Worm (Caenorhabditis elegans) whole organism, L3 larva: ENCODE results near the gene pdf-1.

Experiments used
- R02D3.7 ChIP-seq: fragments of 150-350 bp; optimal IDR thresholded peaks from 2 replicates; lab custom pipeline; 2014; ENCODE audit warnings: missing biosample characterization, missing genetic modification characterization
- ZK546.5 ChIP-seq: sonication (generic microtip); optimal IDR thresholded peaks from 2 replicates; lab custom pipeline; 2017; ENCODE audit warnings: missing biosample characterization, missing genetic modification characterization
- ama-1 ChIP-seq: fragments of 150-350 bp; optimal IDR thresholded peaks from 2 replicates; lab custom pipeline; 2018
- ceh-28 ChIP-seq: fragments of 150-350 bp; optimal IDR thresholded peaks from 2 replicates; lab custom pipeline; 2014; ENCODE audit warnings: missing biosample characterization, missing genetic modification reagents, missing genetic modification characterization
- ceh-82 ChIP-seq: fragments of 150-350 bp; optimal IDR thresholded peaks from 2 replicates; lab custom pipeline; 2014; ENCODE audit warnings: missing biosample characterization, missing genetic modification characterization
- ceh-9 ChIP-seq: sonication (generic microtip); optimal IDR thresholded peaks from 2 replicates; lab custom pipeline; 2018; ENCODE audit warnings: missing biosample characterization, missing genetic modification characterization
- daf-12 ChIP-seq: fragments of 150-350 bp; optimal IDR thresholded peaks from 2 replicates; lab custom pipeline; 2014; ENCODE audit warnings: missing biosample characterization, missing genetic modification reagents, missing genetic modification characterization
- elt-1 ChIP-seq: fragments of 150-350 bp; optimal IDR thresholded peaks from 2 replicates; lab custom pipeline; 2014; ENCODE audit warnings: missing biosample characterization, missing genetic modification characterization
- elt-2 ChIP-seq: sonication (generic microtip); optimal IDR thresholded peaks from 2 replicates; lab custom pipeline; 2016; ENCODE audit warnings: missing genetic modification reagents, mild to moderate bottlenecking, missing genetic modification characterization, missing compliant biosample characterization
- elt-3 ChIP-seq, 3 experiments: fragments of 150-350 bp in 1 of 3; sonication (generic microtip) in 2 of 3; optimal IDR thresholded peaks; 2 replicates in 2 of 3; 4 replicates in 1 of 3; lab custom pipeline; 2014 to 2017; ENCODE audit warnings: missing biosample characterization in 3 of 3, missing genetic modification characterization in 3 of 3
- eor-1 ChIP-seq, 2 experiments: fragments of 150-350 bp; optimal IDR thresholded peaks; 2 replicates each; lab custom pipeline; 2014 to 2018; ENCODE audit warnings: missing biosample characterization in 2 of 2, missing genetic modification characterization in 2 of 2
- fkh-2 ChIP-seq: fragments of 150-350 bp; optimal IDR thresholded peaks from 2 replicates; lab custom pipeline; 2014; ENCODE audit warnings: missing biosample characterization, missing genetic modification reagents, missing genetic modification characterization
- fos-1 ChIP-seq: fragments of 150-350 bp; optimal IDR thresholded peaks from 2 replicates; lab custom pipeline; 2014; ENCODE audit warnings: missing biosample characterization, missing genetic modification characterization
- jun-1 ChIP-seq: fragments of 150-350 bp; optimal IDR thresholded peaks from 2 replicates; lab custom pipeline; 2014; ENCODE audit warnings: missing biosample characterization, missing genetic modification reagents, missing genetic modification characterization
- lin-15B ChIP-seq: fragments of 150-350 bp; optimal IDR thresholded peaks from 2 replicates; lab custom pipeline; 2014; ENCODE audit warnings: missing biosample characterization, missing genetic modification characterization
- lin-39 ChIP-seq: fragments of 150-350 bp; optimal IDR thresholded peaks from 2 replicates; lab custom pipeline; 2018; ENCODE audit warnings: missing biosample characterization, missing genetic modification reagents, missing genetic modification characterization
- mml-1 ChIP-seq: fragments of 150-350 bp; sonication (generic microtip); optimal IDR thresholded peaks from 3 replicates; lab custom pipeline; 2014; ENCODE audit warnings: missing biosample characterization, missing genetic modification characterization
- nfya-1 ChIP-seq: sonication (generic microtip); optimal IDR thresholded peaks from 2 replicates; lab custom pipeline; 2017; ENCODE audit warnings: missing genetic modification characterization, mild to moderate bottlenecking, missing compliant biosample characterization, antibody characterized with exemption, moderate library complexity; ENCODE audit not compliant: insufficient read depth
- nhr-11 ChIP-seq: fragments of 150-350 bp; optimal IDR thresholded peaks from 2 replicates; lab custom pipeline; 2014; ENCODE audit warnings: missing biosample characterization, missing genetic modification characterization
- nhr-23 ChIP-seq: fragments of 150-350 bp; optimal IDR thresholded peaks from 2 replicates; lab custom pipeline; 2014; ENCODE audit warnings: missing biosample characterization, missing genetic modification reagents, missing genetic modification characterization
- nhr-25 ChIP-seq: sonication (generic microtip); optimal IDR thresholded peaks from 2 replicates; lab custom pipeline; 2017; ENCODE audit warnings: missing biosample characterization, missing genetic modification characterization
- nhr-28 ChIP-seq: fragments of 150-350 bp; optimal IDR thresholded peaks from 2 replicates; lab custom pipeline; 2014; ENCODE audit warnings: missing biosample characterization, missing genetic modification characterization
- nhr-43 ChIP-seq: sonication (generic microtip); optimal IDR thresholded peaks from 2 replicates; lab custom pipeline; 2016; ENCODE audit warnings: mild to moderate bottlenecking, missing genetic modification characterization, missing compliant biosample characterization; ENCODE audit not compliant: poor library complexity, severe bottlenecking
- nhr-67 ChIP-seq: fragments of 150-350 bp; optimal IDR thresholded peaks from 2 replicates; lab custom pipeline; 2014; ENCODE audit warnings: missing biosample characterization, missing genetic modification characterization
- nhr-76 ChIP-seq: fragments of 150-350 bp; sonication (generic microtip); optimal IDR thresholded peaks from 5 replicates; lab custom pipeline; 2014; ENCODE audit warnings: missing biosample characterization, missing genetic modification characterization
- nhr-77 ChIP-seq: fragments of 150-350 bp; optimal IDR thresholded peaks from 2 replicates; lab custom pipeline; 2014; ENCODE audit warnings: missing biosample characterization, missing genetic modification characterization
- pha-4 ChIP-seq: fragments of 150-350 bp; optimal IDR thresholded peaks from 2 replicates; lab custom pipeline; 2014; ENCODE audit warnings: missing biosample characterization, missing genetic modification reagents, missing genetic modification characterization
- pqm-1 ChIP-seq: fragments of 150-350 bp; optimal IDR thresholded peaks from 2 replicates; lab custom pipeline; 2017; ENCODE audit warnings: missing biosample characterization, missing genetic modification characterization, inconsistent platforms
- sea-2 ChIP-seq: fragments of 150-350 bp; sonication (generic microtip); optimal IDR thresholded peaks from 4 replicates; lab custom pipeline; 2014; ENCODE audit warnings: missing biosample characterization, missing genetic modification reagents, missing genetic modification characterization
- skn-1 ChIP-seq: fragments of 150-350 bp; optimal IDR thresholded peaks from 2 replicates; lab custom pipeline; 2014; ENCODE audit warnings: missing biosample characterization, missing genetic modification characterization
- snpc-4 ChIP-seq: fragments of 150-350 bp; optimal IDR thresholded peaks from 2 replicates; lab custom pipeline; 2014; ENCODE audit warnings: missing biosample characterization, missing genetic modification characterization
- tbx-2 ChIP-seq: sonication (generic microtip); optimal IDR thresholded peaks from 2 replicates; lab custom pipeline; 2016; ENCODE audit warnings: mild to moderate bottlenecking, missing genetic modification characterization, missing compliant biosample characterization
- unc-39 ChIP-seq: sonication (generic microtip); optimal IDR thresholded peaks from 4 replicates; lab custom pipeline; 2017; ENCODE audit warnings: missing biosample characterization, missing genetic modification characterization
- unc-62 ChIP-seq: fragments of 150-350 bp; sonication (generic microtip); optimal IDR thresholded peaks from 4 replicates; lab custom pipeline; 2014; ENCODE audit warnings: missing biosample characterization, missing genetic modification reagents, missing genetic modification characterization
- zag-1 ChIP-seq: fragments of 150-350 bp; optimal IDR thresholded peaks from 2 replicates; lab custom pipeline; 2014; ENCODE audit warnings: missing biosample characterization, missing genetic modification characterization
- ztf-11 ChIP-seq: fragments of 150-350 bp; optimal IDR thresholded peaks from 2 replicates; lab custom pipeline; 2014; ENCODE audit warnings: missing biosample characterization, missing genetic modification characterization
- ztf-4 ChIP-seq: fragments of 150-350 bp; optimal IDR thresholded peaks from 2 replicates; lab custom pipeline; 2014; ENCODE audit warnings: missing biosample characterization, missing genetic modification characterization

The pdf-1 gene

DNA sequence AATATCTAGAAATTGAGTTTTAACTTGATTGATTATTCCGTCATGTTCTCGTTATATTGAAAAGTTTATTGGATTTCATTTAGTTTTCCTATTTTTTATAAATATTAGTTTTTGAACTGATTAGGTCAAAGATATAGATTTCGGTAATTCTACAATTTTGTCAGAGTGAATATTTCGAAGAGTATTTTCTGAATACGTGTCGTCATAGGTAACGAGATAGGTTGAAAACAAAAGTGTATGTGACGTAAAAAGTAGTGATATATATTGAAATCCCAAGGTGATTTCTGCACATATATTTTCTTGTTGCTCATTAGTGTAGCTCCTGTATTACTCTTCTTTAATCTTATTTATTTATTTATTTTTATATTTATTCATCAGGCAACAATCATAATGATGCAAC lies 31.5 kb downstream of the pdf-1 start, which contains the start of gene K04C2.7:
Gene K04C2.7 (plus strand): TSS at position 301 of the 400 bp plus-strand sequence.
- TF ChIP-seq ZK546.5 (tag; lab: Kevin White, UChicago) (no peak), fos-1 (tag; lab: Kevin White, UChicago) (no peak)

DNA sequence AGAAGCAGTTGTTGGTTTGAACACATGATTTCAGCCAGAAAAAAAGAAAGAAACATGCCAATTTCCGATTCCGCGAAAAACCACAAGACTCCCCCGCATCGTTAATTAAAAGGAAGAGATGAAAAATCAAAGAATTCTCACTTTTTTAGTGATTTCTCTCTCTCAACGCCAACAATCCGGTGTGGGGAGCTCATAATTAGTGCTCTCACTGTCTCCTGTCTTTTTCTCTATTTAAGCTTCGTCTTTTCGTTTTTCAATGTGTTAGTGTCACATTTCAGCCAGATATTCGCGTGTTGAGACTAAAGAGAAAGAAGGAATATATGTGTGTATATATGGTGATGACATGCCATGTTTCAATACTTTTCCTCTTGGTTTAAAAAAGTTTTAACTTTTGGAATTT lies 38.6 kb downstream of the pdf-1 start:
- TF ChIP-seq nhr-23 (tag; lab: Kevin White, UChicago) (no peak), tbx-2 (peak; percentile 21), nhr-77 (tag; lab: Kevin White, UChicago) (no peak), ceh-9 (tag; lab: Kevin White, UChicago) (no peak), skn-1 (tag; lab: Kevin White, UChicago) (no peak), lin-39 (tag; lab: Kevin White, UChicago) (no peak), nhr-43 (tag; lab: Kevin White, UChicago) (peak; percentile 21), pqm-1 (no peak), nhr-11 (peak; percentile 2), nfya-1 (tag; lab: Kevin White, UChicago) (peak; percentile 19), nhr-28 (tag; lab: Kevin White, UChicago) (no peak), zag-1 (no peak)

DNA sequence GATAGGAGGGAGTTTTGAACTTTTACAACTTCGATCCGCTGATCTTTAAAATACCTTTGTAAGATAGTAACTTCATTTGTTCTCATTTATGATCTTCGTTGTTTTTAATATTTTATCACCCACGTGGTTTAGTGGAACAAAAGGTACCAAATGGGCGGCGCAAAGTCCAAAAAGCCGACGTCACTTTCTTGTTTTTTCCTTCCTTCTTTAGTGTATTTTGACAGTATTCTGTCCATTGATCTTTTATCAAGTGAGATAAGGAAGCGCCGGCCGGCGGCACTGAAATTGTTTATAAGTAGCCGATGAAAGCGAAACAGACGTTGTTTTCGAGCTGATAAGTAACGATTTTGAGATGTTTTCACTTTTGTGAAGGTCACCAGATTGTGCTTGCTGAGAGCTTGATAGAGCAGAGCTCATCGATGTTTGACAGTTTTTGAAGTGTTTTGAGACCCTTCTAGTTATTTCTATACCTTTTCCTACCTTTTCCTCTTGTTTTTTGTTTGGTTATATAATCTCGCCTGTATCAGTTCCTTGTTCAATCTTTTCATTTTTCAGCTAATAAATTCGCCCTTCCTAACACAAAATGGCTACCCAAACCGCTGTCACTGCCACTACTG lies 39.6 kb downstream of the pdf-1 start, which contains the start of gene K04C2.3:
Gene K04C2.3 (plus strand): TSS at position 556 of the 617 bp plus-strand sequence.
- no peak for TF ChIP-seq lin-15B (tag; lab: Kevin White, UChicago)
- no peak for TF ChIP-seq unc-39 (tag; lab: Kevin White, UChicago)
- no peak for TF ChIP-seq nhr-77 (tag; lab: Kevin White, UChicago)
- no peak for TF ChIP-seq elt-3 (tag; optimal IDR thresholded peaks at IDR 0.05; lab: Kevin White, UChicago)
- TF ChIP-seq ceh-28 (tag; lab: Kevin White, UChicago), result no peak
- no peak for TF ChIP-seq R02D3.7
- no peak for TF ChIP-seq nhr-76 (tag; lab: Kevin White, UChicago)
- no peak for TF ChIP-seq eor-1 (tag; optimal IDR thresholded peaks at IDR 0.05; lab: Kevin White, UChicago)
- peak; percentile 40 for TF ChIP-seq nhr-23 (tag; lab: Kevin White, UChicago)
- TF ChIP-seq pqm-1, result peak; percentile 89
- TF ChIP-seq ama-1 (lab: Kevin White, UChicago), result no peak
- TF ChIP-seq mml-1 (tag; lab: Kevin White, UChicago), result no peak
- TF ChIP-seq snpc-4 (tag; lab: Kevin White, UChicago), result no peak
- peak; percentile 67 for TF ChIP-seq nhr-43 (tag; lab: Kevin White, UChicago)
- TF ChIP-seq ztf-4, result no peak
- TF ChIP-seq daf-12 (tag; lab: Kevin White, UChicago), result no peak
- TF ChIP-seq fos-1 (tag; lab: Kevin White, UChicago), result no peak
- no peak for TF ChIP-seq fkh-2 (tag; lab: Kevin White, UChicago)
- no peak for TF ChIP-seq elt-1 (tag; lab: Kevin White, UChicago)
- TF ChIP-seq sea-2 (GFP tag; lab: Kevin White, UChicago), result no peak
- TF ChIP-seq nfya-1 (tag; lab: Kevin White, UChicago), result no peak
- TF ChIP-seq jun-1 (tag; lab: Kevin White, UChicago), result peak; percentile 14
- TF ChIP-seq unc-62, result no peak
- peak; percentile 31 for TF ChIP-seq elt-2 (tag; lab: Kevin White, UChicago)
- TF ChIP-seq nhr-25 (tag; lab: Kevin White, UChicago), result no peak
- TF ChIP-seq pha-4 (tag; lab: Kevin White, UChicago), result no peak
- TF ChIP-seq ceh-9 (tag; lab: Kevin White, UChicago), result no peak
- no peak for TF ChIP-seq nhr-11
- TF ChIP-seq ceh-82 (tag; lab: Kevin White, UChicago), result no peak
- TF ChIP-seq ztf-11 (tag; lab: Kevin White, UChicago), result no peak
- TF ChIP-seq tbx-2, result no peak
- TF ChIP-seq nhr-67 (tag; lab: Kevin White, UChicago), result no peak
- no peak for TF ChIP-seq skn-1 (tag; lab: Kevin White, UChicago)
- TF ChIP-seq, all 47 proteins: peak for 5
